Fruit fly (Drosophila melanogaster) Kc167 (cell line): Measurements from ENCODE around the gene CG6885.

Experiments used
- Sin3A ChIP-seq: fragments of >200 bp; optimal IDR thresholded peaks from 2 replicates; lab custom pipeline; 2018; ENCODE audit warnings: missing external identifiers
- psq ChIP-seq: fragments of >200 bp; optimal IDR thresholded peaks from 2 replicates; lab custom pipeline; 2017; ENCODE audit warnings: missing external identifiers
- ttk ChIP-seq: sonication (Bioruptor generic); optimal IDR thresholded peaks from 2 replicates; lab custom pipeline; 2017; ENCODE audit warnings: missing external identifiers

dm6 chr3L:18768788-18769707, 24.8 kb downstream of the CG6885 start:
- TF ChIP-seq ttk = no peak
- no peak for TF ChIP-seq psq (lab: Kevin White, UChicago)
- TF ChIP-seq Sin3A = no peak
